Worm (Caenorhabditis elegans): Measurements from ENCODE around the gene T28H10.2.

DNA sequence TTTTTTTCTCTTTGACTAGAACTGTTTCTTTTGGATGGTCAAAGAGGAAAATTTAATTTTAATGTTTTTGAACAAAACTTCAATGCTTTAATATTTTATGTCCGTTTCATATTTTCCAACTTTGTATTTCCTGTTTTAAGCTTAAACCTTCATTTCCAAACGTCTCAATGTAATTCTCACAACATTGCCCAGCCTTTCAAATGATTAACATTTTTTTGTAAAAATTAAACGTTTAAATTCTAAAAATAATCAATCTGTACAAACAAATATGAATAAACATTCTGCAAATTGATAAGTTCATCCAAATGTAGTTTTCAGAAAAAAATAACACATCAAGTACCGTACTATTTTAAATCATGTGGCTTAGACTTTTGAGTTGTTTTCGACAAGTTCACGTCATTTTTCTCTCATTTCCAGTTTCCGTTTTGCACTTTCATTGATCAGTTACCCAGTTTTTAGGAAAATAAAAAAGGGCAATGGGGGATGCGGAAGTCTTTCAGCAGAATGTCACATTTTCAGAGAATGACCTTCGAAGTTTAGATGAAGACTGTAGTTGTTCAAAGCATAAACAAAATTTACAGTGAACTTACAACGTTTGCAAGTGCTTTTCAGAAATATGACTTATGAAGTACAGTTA, 30.1 kb upstream of the T28H10.2 start:
- TF ChIP-seq ces-1 (GFP tag; optimal IDR thresholded peaks at IDR 0.05) (no peak), unc-62 (GFP tag; optimal IDR thresholded peaks at IDR 0.05) (no peak), lsy-2 (tag; optimal IDR thresholded peaks at IDR 0.05) (no peak), nhr-12 (tag; optimal IDR thresholded peaks at IDR 0.05) (no peak), nhr-28 (tag; optimal IDR thresholded peaks at IDR 0.05) (no peak), ceh-39 (tag; optimal IDR thresholded peaks at IDR 0.05) (no peak), ztf-11 (tag; optimal IDR thresholded peaks at IDR 0.05) (no peak), nhr-237 (tag; optimal IDR thresholded peaks at IDR 0.05) (no peak), tbx-8 (GFP tag; optimal IDR thresholded peaks at IDR 0.05) (no peak), nhr-76 (tag; optimal IDR thresholded peaks at IDR 0.05) (no peak), mab-5 (tag; optimal IDR thresholded peaks at IDR 0.05) (no peak)

Measured in whole organism, mixed stage, embryonic.